Fruit fly (Drosophila melanogaster) whole organism, wandering third instar larva: Measurements from ENCODE around the gene CG32086.

Experiments used
- Hr78 ChIP-seq: fragments of >200 bp; optimal IDR thresholded peaks from 2 replicates; lab custom pipeline; 2017; ENCODE audit warnings: missing biosample characterization, missing genetic modification characterization
- Myc ChIP-seq: fragments of >200 bp; optimal IDR thresholded peaks from 2 replicates; lab custom pipeline; 2017
- N ChIP-seq: fragments of >200 bp; optimal IDR thresholded peaks from 2 replicates; lab custom pipeline; 2018; ENCODE audit warnings: missing biosample characterization, missing external identifiers, missing genetic modification characterization
- OdsH ChIP-seq: fragments of 200-800 bp; sonication (Bioruptor generic); optimal IDR thresholded peaks from 2 replicates; lab custom pipeline; 2016; ENCODE audit warnings: missing biosample characterization, mild to moderate bottlenecking, missing genetic modification characterization
- Sp1 ChIP-seq: fragments of 200-800 bp; sonication (Bioruptor generic); optimal IDR thresholded peaks from 3 replicates; lab custom pipeline; 2019; ENCODE audit warnings: missing biosample characterization, mild to moderate bottlenecking, missing genetic modification characterization, moderate library complexity
- foxo ChIP-seq, 2 experiments: fragments of 200-800 bp; sonication (Bioruptor generic); optimal IDR thresholded peaks; 2 replicates in 1 of 2; 3 replicates in 1 of 2; lab custom pipeline; 2016 to 2017; ENCODE audit warnings: missing biosample characterization in 2 of 2, missing genetic modification characterization in 2 of 2
- fru ChIP-seq: fragments of 200-800 bp; sonication (Bioruptor generic); optimal IDR thresholded peaks from 3 replicates; lab custom pipeline; 2016; ENCODE audit warnings: missing biosample characterization, mild to moderate bottlenecking, missing genetic modification characterization
- lola ChIP-seq: fragments of >200 bp; optimal IDR thresholded peaks from 2 replicates; lab custom pipeline; 2017; ENCODE audit warnings: missing biosample characterization, missing genetic modification characterization
- psq ChIP-seq: fragments of 200-800 bp; sonication (Bioruptor generic); optimal IDR thresholded peaks from 3 replicates; lab custom pipeline; 2017; ENCODE audit warnings: missing biosample characterization, mild to moderate bottlenecking, missing genetic modification characterization, moderate library complexity
- sv ChIP-seq: fragments of 200-800 bp; sonication (Bioruptor generic); optimal IDR thresholded peaks from 3 replicates; lab custom pipeline; 2016; ENCODE audit warnings: missing biosample characterization, missing genetic modification characterization

DNA sequence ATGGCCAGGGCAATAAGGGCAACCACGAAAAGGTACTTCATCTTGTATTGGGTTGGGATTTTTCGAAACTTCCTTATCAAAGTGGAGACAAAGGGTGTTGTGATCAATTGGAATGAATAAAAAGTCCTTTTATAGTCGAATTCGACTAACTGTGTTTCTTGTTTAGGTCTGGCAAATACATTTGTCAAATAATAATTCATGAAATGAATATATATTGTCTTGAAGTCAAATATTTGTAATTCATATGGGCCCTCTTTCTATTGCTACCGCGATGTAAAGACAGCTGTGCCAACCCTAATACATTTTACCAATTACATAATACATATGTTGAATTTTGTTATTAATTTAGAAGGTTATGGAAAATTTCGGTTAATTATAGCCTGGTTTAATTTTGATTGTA lies 6.5 kb downstream of the CG32086 start, which contains the start of gene CG33271:
- TF ChIP-seq fru (GFP tag; lab: Kevin White, UChicago) = no peak
- TF ChIP-seq OdsH = no peak
- TF ChIP-seq psq = no peak
- no peak for TF ChIP-seq foxo (GFP tag; optimal IDR thresholded peaks at IDR 0.05; lab: Kevin White, UChicago)
- TF ChIP-seq N (GFP tag; lab: Kevin White, UChicago) = no peak
- TF ChIP-seq Hr78 (GFP tag; lab: Kevin White, UChicago) = no peak
- TF ChIP-seq Myc (lab: Kevin White, UChicago) = no peak
- TF ChIP-seq lola (GFP tag; lab: Kevin White, UChicago) = no peak
- TF ChIP-seq Sp1 (GFP tag; lab: Kevin White, UChicago) = no peak
- no peak for TF ChIP-seq sv (GFP tag; lab: Kevin White, UChicago)
